Fruit fly (Drosophila melanogaster): ENCODE results near the gene CG11369.

Gene CG11369

DNA sequence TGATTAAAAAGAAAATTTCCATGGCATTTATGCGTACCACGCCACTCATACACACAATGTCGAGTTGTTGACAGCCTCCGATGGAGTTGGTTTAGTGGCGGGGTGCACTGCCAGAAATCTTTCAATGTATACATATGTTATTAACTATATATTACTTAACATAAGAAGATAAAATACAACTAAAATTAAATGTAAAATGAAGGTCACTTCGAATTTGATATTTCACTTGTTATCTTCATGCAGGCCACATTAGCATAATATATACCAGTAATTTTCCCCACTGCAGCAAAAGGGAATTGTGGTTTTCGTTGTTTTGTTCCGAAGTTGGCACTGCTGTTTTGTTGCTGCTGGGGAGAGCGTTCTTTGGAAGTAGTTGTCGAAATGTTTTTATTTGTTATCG lies 39.2 kb upstream of the CG11369 start (continued):
- no peak for TF ChIP-seq Camta (GFP tag; optimal IDR thresholded peaks at IDR 0.05)
- TF ChIP-seq rib (GFP tag; IDR thresholded peaks at IDR 0.05): no peak
- peak; percentile 43 for TF ChIP-seq CG11504 (tag; optimal IDR thresholded peaks at IDR 0.05)
- TF ChIP-seq CG6854 (GFP tag; optimal IDR thresholded peaks at IDR 0.05): no peak
- peak; percentile 6 for TF ChIP-seq CG15601 (tag; optimal IDR thresholded peaks at IDR 0.05)
- TF ChIP-seq seq (GFP tag; IDR thresholded peaks at IDR 0.05): no peak
- TF ChIP-seq bigmax (GFP tag; optimal IDR thresholded peaks at IDR 0.05): no peak
- TF ChIP-seq Blimp-1 (GFP tag; optimal IDR thresholded peaks at IDR 0.05): peak; percentile 51
- peak; percentile 38 for TF ChIP-seq fd96Cb (tag; optimal IDR thresholded peaks at IDR 0.05)
- no peak for TF ChIP-seq klu (GFP tag; IDR thresholded peaks at IDR 0.05)
- TF ChIP-seq CG8924 (tag; optimal IDR thresholded peaks at IDR 0.05): peak; percentile 10
- TF ChIP-seq ken (GFP tag; IDR thresholded peaks at IDR 0.05): peak; percentile 52; the same call in 1 of the 3 replicates
- no peak for TF ChIP-seq CG31224 (GFP tag; IDR thresholded peaks at IDR 0.05)
- no peak for TF ChIP-seq danr (GFP tag; IDR thresholded peaks at IDR 0.05)
- no peak for TF ChIP-seq Bteb2 (GFP tag; optimal IDR thresholded peaks at IDR 0.05)
- no peak for TF ChIP-seq Scr (GFP tag; IDR thresholded peaks at IDR 0.05; ENCODE audit: partially characterized antibody)
- TF ChIP-seq Eip74EF (GFP tag; optimal IDR thresholded peaks at IDR 0.05): no peak
- no peak for TF ChIP-seq prd (optimal IDR thresholded peaks at IDR 0.05)
- peak; percentile 45; the same call in 1 of the 3 replicates for TF ChIP-seq prd (GFP tag; IDR thresholded peaks at IDR 0.05)
- no peak for TF ChIP-seq tx (GFP tag; optimal IDR thresholded peaks at IDR 0.05)
- TF ChIP-seq chif (GFP tag; optimal IDR thresholded peaks at IDR 0.05): no peak
- TF ChIP-seq vvl (GFP tag; IDR thresholded peaks at IDR 0.05): 0 out of 2 replicates have a peak, but pooled peaks have one; percentile 45
- no peak for TF ChIP-seq pum (GFP tag; optimal IDR thresholded peaks at IDR 0.05)
- peak; percentile 45 for TF ChIP-seq nom (GFP tag; optimal IDR thresholded peaks at IDR 0.05)
- TF ChIP-seq gsb-n (tag; optimal IDR thresholded peaks at IDR 0.05): no peak
- TF ChIP-seq Gsc (GFP tag; IDR thresholded peaks at IDR 0.05): no peak
- peak; percentile 21 for TF ChIP-seq trem (tag; optimal IDR thresholded peaks at IDR 0.05)
- no peak for TF ChIP-seq CG10959 (GFP tag; IDR thresholded peaks at IDR 0.05)
- TF ChIP-seq CG13424 (tag; optimal IDR thresholded peaks at IDR 0.05): peak; percentile 13
- peak in 1 of 2 experiments; percentile 69 for TF ChIP-seq bsh (GFP tag; optimal IDR thresholded peaks at IDR 0.05)
- TF ChIP-seq CG17359 (tag; optimal IDR thresholded peaks at IDR 0.05): peak; percentile 17
- no peak for TF ChIP-seq NC2α (GFP tag; optimal IDR thresholded peaks at IDR 0.05)
- TF ChIP-seq grau (tag; optimal IDR thresholded peaks at IDR 0.05): peak; percentile 28
- peak; percentile 48 for TF ChIP-seq CG12391 (tag; optimal IDR thresholded peaks at IDR 0.05)
- 0 out of 2 replicates have a peak, but pooled peaks have one; percentile 27 for TF ChIP-seq stc (GFP tag; IDR thresholded peaks at IDR 0.05)
- TF ChIP-seq ap (GFP tag; IDR thresholded peaks at IDR 0.05): 0 out of 2 replicates have a peak, but pooled peaks have one; percentile 7
- TF ChIP-seq CG6683 (GFP tag; optimal IDR thresholded peaks at IDR 0.05): no peak
- TF ChIP-seq ATbp (GFP tag; optimal IDR thresholded peaks at IDR 0.05): peak; percentile 6
- TF ChIP-seq trh (GFP tag; optimal IDR thresholded peaks at IDR 0.05): no peak
- no peak for TF ChIP-seq B-H2 (GFP tag; optimal IDR thresholded peaks at IDR 0.05)
- no peak for TF ChIP-seq Lpt (GFP tag; optimal IDR thresholded peaks at IDR 0.05)
- peak; percentile 45 for TF ChIP-seq D19A (tag; optimal IDR thresholded peaks at IDR 0.05)
- TF ChIP-seq CG18619 (GFP tag; optimal IDR thresholded peaks at IDR 0.05): no peak
- peak; percentile 34 for TF ChIP-seq CG8388 (GFP tag; optimal IDR thresholded peaks at IDR 0.05)
- no peak for TF ChIP-seq Ada2b (GFP tag; IDR thresholded peaks at IDR 0.05)
- 0 out of 2 replicates have a peak, but pooled peaks have one; percentile 11 for TF ChIP-seq slbo (GFP tag; IDR thresholded peaks at IDR 0.05)
- peak; percentile 21 for TF ChIP-seq CoRest (tag; optimal IDR thresholded peaks at IDR 0.05)
- TF ChIP-seq Sox102F (GFP tag; optimal IDR thresholded peaks at IDR 0.05): peak; percentile 50
- TF ChIP-seq CG2712 (tag; optimal IDR thresholded peaks at IDR 0.05): peak; percentile 62
- TF ChIP-seq Jarid2 (GFP tag; optimal IDR thresholded peaks at IDR 0.05): no peak
